Worm (Caenorhabditis elegans): ENCODE results near the gene btb-11.
"Not testable (repeated sequence)": the region's sequence is repeated elsewhere in the genome, so short reads cannot be mapped to it uniquely, and the experiment has no call there.

btb-11 gene

ce11 chrII:1060702-1061101 lies 36.1 kb upstream of the btb-11 start, which contains the start of gene btb-10:
btb-10 (minus strand) TSS chrII:1060802.
- not testable (repeated sequence) for TF ChIP-seq nhr-47 (tag; optimal IDR thresholded peaks at IDR 0.05); ceh-82 (tag; optimal IDR thresholded peaks at IDR 0.05); fkh-4 (tag; optimal IDR thresholded peaks at IDR 0.05; ENCODE audit: borderline replicate concordance)

ce11 chrII:1056844-1057243 lies 32.3 kb upstream of the btb-11 start:
- TF ChIP-seq nhr-90 (tag; optimal IDR thresholded peaks at IDR 0.05; ENCODE audit: poor library complexity) (peak; percentile 3), nhr-20 (tag; optimal IDR thresholded peaks at IDR 0.05) (peak; percentile 45), pqm-1 (tag; optimal IDR thresholded peaks at IDR 0.05) (peak; percentile 2), nhr-71 (tag; optimal IDR thresholded peaks at IDR 0.05) (peak; percentile 51), lin-14 (GFP tag; optimal IDR thresholded peaks at IDR 0.05) (peak; percentile 46), elt-2 (tag; optimal IDR thresholded peaks at IDR 0.05) (peak; percentile 99), nhr-19 (GFP tag; conservative IDR thresholded peaks at IDR 0.05) (no peak), alr-1 (tag; optimal IDR thresholded peaks at IDR 0.05; ENCODE audit: borderline replicate concordance) (no peak), elt-3 (tag; optimal IDR thresholded peaks at IDR 0.05) (peak in 5 of 6 experiments; percentile 9 to 71 (median 41)), tlp-1 (tag; optimal IDR thresholded peaks at IDR 0.05) (no peak), efl-3 (GFP tag; optimal IDR thresholded peaks at IDR 0.05) (no peak)

ce11 chrII:1054724-1055123 lies 30.1 kb upstream of the btb-11 start, which contains the start of gene K02E7.7:
K02E7.7 (plus strand) TSS chrII:1055024.
- TF ChIP-seq jun-1 (tag; optimal IDR thresholded peaks at IDR 0.05); ces-1 (GFP tag; optimal IDR thresholded peaks at IDR 0.05); unc-98 (GFP tag; IDR thresholded peaks at IDR 0.05): not testable (repeated sequence)

- TF ChIP-seq dpl-1 (GFP tag; optimal IDR thresholded peaks at IDR 0.05) = no peak
- no peak for TF ChIP-seq nhr-237 (tag; optimal IDR thresholded peaks at IDR 0.05)
- no peak for TF ChIP-seq pqm-1 (tag; optimal IDR thresholded peaks at IDR 0.05)
- TF ChIP-seq efl-3 (GFP tag; optimal IDR thresholded peaks at IDR 0.05) = no peak
- TF ChIP-seq vab-15 (tag; optimal IDR thresholded peaks at IDR 0.05) = no peak
- no peak for TF ChIP-seq fkh-4 (tag; optimal IDR thresholded peaks at IDR 0.05; ENCODE audit: borderline replicate concordance)
- no peak for TF ChIP-seq ets-5 (GFP tag; IDR thresholded peaks at IDR 0.05)
Observed at ce11 chrII:1049849-1050248, 25.3 kb upstream of the btb-11 start, which contains the start of gene fbxb-40. fbxb-40 (minus strand) TSS chrII:1049949.

- TF ChIP-seq lir-3 (tag; optimal IDR thresholded peaks at IDR 0.05; ENCODE audit: poor library complexity) (no peak), efl-1 (optimal IDR thresholded peaks at IDR 0.05) (no peak), efl-1 (GFP tag; optimal IDR thresholded peaks at IDR 0.05 in 1 of 2) (peak in 1 of 2 experiments; percentile 34), skn-1 (tag; optimal IDR thresholded peaks at IDR 0.05) (no peak), ets-5 (GFP tag; IDR thresholded peaks at IDR 0.05) (no peak)
Observed at ce11 chrII:1046937-1047336, 22.4 kb upstream of the btb-11 start.

ce11 chrII:1045692-1046091 lies 21.1 kb upstream of the btb-11 start, which contains the start of gene str-148:
str-148 (plus strand) TSS chrII:1045992.
- TF ChIP-seq tbx-2 (tag; optimal IDR thresholded peaks at IDR 0.05) = no peak
- TF ChIP-seq pax-3 (tag; optimal IDR thresholded peaks at IDR 0.05) = no peak
- no peak for TF ChIP-seq nhr-77 (tag; optimal IDR thresholded peaks at IDR 0.05)
- TF ChIP-seq nhr-47 (tag; optimal IDR thresholded peaks at IDR 0.05) = no peak
- no peak for TF ChIP-seq sup-37 (GFP tag; optimal IDR thresholded peaks at IDR 0.05)

ce11 chrII:1043932-1044331 lies 19.3 kb upstream of the btb-11 start, which contains the start of gene fbxb-45:
fbxb-45 (minus strand) TSS chrII:1044032.
- TF ChIP-seq pag-3 (tag; optimal IDR thresholded peaks at IDR 0.05; ENCODE audit: borderline replicate concordance, insufficient read depth); F16B12.6 (tag; optimal IDR thresholded peaks at IDR 0.05); snpc-4 (tag; optimal IDR thresholded peaks at IDR 0.05): not testable (repeated sequence)
